Fruit fly (Drosophila melanogaster) whole organism, embryonic: ENCODE data around the gene CG33791.
A peak's percentile ranks its signal among the peaks of the same experiment; 100 is the strongest.

Experiments
- CG1024 ChIP-seq: fragments of 200-800 bp; sonication (Bioruptor generic); IDR thresholded peaks from 2 replicates; pipeline ENCODE4 v1.3.6; 2022; ENCODE audit warnings: missing biosample characterization, missing genetic modification characterization
- CG10543 ChIP-seq: fragments of 200-800 bp; sonication (Bioruptor generic); optimal IDR thresholded peaks from 3 replicates; lab custom pipeline; 2017; ENCODE audit warnings: missing biosample characterization, mild to moderate bottlenecking, missing genetic modification characterization, moderate library complexity
- CG11560 ChIP-seq: fragments of 200-800 bp; sonication (Bioruptor generic); IDR thresholded peaks from 3 replicates; pipeline ENCODE4 v1.3.6; 2022; ENCODE audit warnings: missing biosample characterization, missing genetic modification characterization
- CG12659 ChIP-seq: fragments of 200-800 bp; sonication (Bioruptor generic); optimal IDR thresholded peaks from 3 replicates; lab custom pipeline; 2017; ENCODE audit warnings: mild to moderate bottlenecking, missing biosample characterization, missing genetic modification reagents, missing genetic modification characterization
- CG13123 ChIP-seq: fragments of 200-800 bp; sonication (Bioruptor generic); optimal IDR thresholded peaks from 2 replicates; lab custom pipeline; 2016; ENCODE audit warnings: missing biosample characterization, missing genetic modification characterization
- CG14050 ChIP-seq: fragments of 200-800 bp; sonication (Bioruptor generic); IDR thresholded peaks from 3 replicates; pipeline ENCODE4 v1.3.6; 2022; ENCODE audit warnings: missing biosample characterization, missing genetic modification characterization
- CG17186 ChIP-seq: fragments of 200-800 bp; sonication (Bioruptor generic); optimal IDR thresholded peaks from 3 replicates; lab custom pipeline; 2017; ENCODE audit warnings: missing biosample characterization, missing genetic modification reagents, missing genetic modification characterization
- CG17829 ChIP-seq: fragments of 200-800 bp; optimal IDR thresholded peaks from 2 replicates; lab custom pipeline; 2019; ENCODE audit warnings: missing biosample characterization, mild to moderate bottlenecking, missing genetic modification characterization, moderate library complexity
- CG1832 ChIP-seq: fragments of 200-800 bp; sonication (Bioruptor generic); optimal IDR thresholded peaks from 2 replicates; lab custom pipeline; 2017; ENCODE audit warnings: missing biosample characterization, mild to moderate bottlenecking, missing genetic modification characterization, inconsistent platforms
- CG31224 ChIP-seq: fragments of 200-800 bp; sonication (Bioruptor generic); IDR thresholded peaks from 2 replicates; pipeline ENCODE4 v1.3.6; 2022; ENCODE audit warnings: missing biosample characterization, missing genetic modification characterization
- CG33213 ChIP-seq: fragments of 200-800 bp; sonication (Bioruptor generic); optimal IDR thresholded peaks from 3 replicates; lab custom pipeline; 2016; ENCODE audit warnings: missing biosample characterization, missing genetic modification characterization
- CG3838 ChIP-seq: fragments of 200-800 bp; sonication (Bioruptor generic); optimal IDR thresholded peaks from 3 replicates; lab custom pipeline; 2016; ENCODE audit warnings: missing biosample characterization, missing genetic modification characterization
- CG4282 ChIP-seq: fragments of 200-800 bp; sonication (Bioruptor generic); optimal IDR thresholded peaks from 2 replicates; lab custom pipeline; 2016; ENCODE audit warnings: missing biosample characterization, missing genetic modification characterization
- CG6765 ChIP-seq: fragments of 200-800 bp; sonication (Bioruptor generic); optimal IDR thresholded peaks from 3 replicates; lab custom pipeline; 2017; ENCODE audit warnings: missing biosample characterization, mild to moderate bottlenecking, missing genetic modification characterization
- CG7556 ChIP-seq: fragments of 200-800 bp; sonication (Bioruptor generic); optimal IDR thresholded peaks from 2 replicates; lab custom pipeline; 2017; ENCODE audit warnings: missing biosample characterization, mild to moderate bottlenecking, missing genetic modification characterization
- CG7839 ChIP-seq: fragments of 200-800 bp; sonication (Bioruptor generic); optimal IDR thresholded peaks from 3 replicates; lab custom pipeline; 2018; ENCODE audit warnings: missing biosample characterization, mild to moderate bottlenecking, missing genetic modification characterization, moderate library complexity
- CG8281 ChIP-seq: fragments of 200-800 bp; sonication (Bioruptor generic); optimal IDR thresholded peaks from 2 replicates; lab custom pipeline; 2018; ENCODE audit warnings: missing biosample characterization, mild to moderate bottlenecking, missing genetic modification characterization, moderate library complexity
- CG9437 ChIP-seq: fragments of 200-800 bp; sonication (Bioruptor generic); optimal IDR thresholded peaks from 2 replicates; lab custom pipeline; 2018; ENCODE audit warnings: missing biosample characterization, mild to moderate bottlenecking, missing genetic modification characterization
- Dad ChIP-seq: fragments of 200-800 bp; sonication (Bioruptor generic); optimal IDR thresholded peaks from 3 replicates; lab custom pipeline; 2016; ENCODE audit warnings: missing biosample characterization, missing genetic modification characterization
- Eip74EF ChIP-seq, 2 experiments: fragments of 200-800 bp in 1 of 2; fragments of >200 bp in 1 of 2; sonication (Bioruptor generic) in 1 of 2; optimal IDR thresholded peaks; 2 replicates each; lab custom pipeline; 2017 to 2019; ENCODE audit warnings: missing biosample characterization in 2 of 2, missing genetic modification characterization in 2 of 2, mild to moderate bottlenecking in 1 of 2, moderate library complexity in 1 of 2
- GATAe ChIP-seq: fragments of 200-800 bp; sonication (Bioruptor generic); conservative IDR thresholded peaks from 2 replicates; pipeline ENCODE4 v1.3.6; 2022; ENCODE audit warnings: missing biosample characterization, missing genetic modification characterization
- H2.0 ChIP-seq: fragments of 200-800 bp; sonication (Bioruptor generic); IDR thresholded peaks from 2 replicates; pipeline ENCODE4 v1.3.6; 2022; ENCODE audit warnings: missing biosample characterization, missing genetic modification characterization
- HLH4C ChIP-seq: fragments of 200-800 bp; sonication (Bioruptor generic); IDR thresholded peaks from 3 replicates; pipeline ENCODE4 v1.3.6; 2022; ENCODE audit warnings: missing biosample characterization, missing genetic modification characterization; ENCODE audit not compliant: partially characterized antibody
- MBD-R2 ChIP-seq: fragments of 200-800 bp; sonication (Bioruptor generic); IDR thresholded peaks from 2 replicates; pipeline ENCODE4 v1.3.6; 2022; ENCODE audit warnings: missing biosample characterization, missing genetic modification characterization
- Optix ChIP-seq: fragments of 200-800 bp; sonication (Bioruptor generic); IDR thresholded peaks from 3 replicates; pipeline ENCODE4 v1.3.6; 2022; ENCODE audit warnings: missing biosample characterization, missing genetic modification characterization
- Scr ChIP-seq: fragments of 200-800 bp; sonication (Bioruptor generic); IDR thresholded peaks from 2 replicates; pipeline ENCODE4 v1.3.6; 2022; ENCODE audit warnings: missing biosample characterization, missing genetic modification characterization; ENCODE audit not compliant: partially characterized antibody
- Sox100B ChIP-seq: fragments of 200-800 bp; sonication (Bioruptor generic); optimal IDR thresholded peaks from 3 replicates; lab custom pipeline; 2018; ENCODE audit warnings: missing biosample characterization, mild to moderate bottlenecking, missing genetic modification characterization
- Tbp ChIP-seq: fragments of >200 bp; optimal IDR thresholded peaks from 2 replicates; lab custom pipeline; 2018; ENCODE audit warnings: missing biosample characterization, missing genetic modification characterization
- Trl ChIP-seq, 3 experiments: fragments of >200 bp in 2 of 3; fragments of 200-800 bp in 1 of 3; sonication (Bioruptor generic) in 1 of 3; optimal IDR thresholded peaks; 2 replicates in 1 of 3; 3 replicates in 2 of 3; lab custom pipeline; 2016 to 2017; ENCODE audit warnings: missing biosample characterization in 1 of 3, missing genetic modification characterization in 1 of 3
- ato ChIP-seq: fragments of 200-800 bp; sonication (Bioruptor generic); IDR thresholded peaks from 2 replicates; pipeline ENCODE4 v1.3.6; 2022; ENCODE audit warnings: missing biosample characterization, missing genetic modification characterization; ENCODE audit not compliant: partially characterized antibody
- bab2 ChIP-seq: fragments of 200-800 bp; sonication (Bioruptor generic); optimal IDR thresholded peaks from 2 replicates; lab custom pipeline; 2016; ENCODE audit warnings: missing biosample characterization, missing genetic modification characterization
- btn ChIP-seq: fragments of 200-800 bp; sonication (Bioruptor generic); optimal IDR thresholded peaks from 2 replicates; lab custom pipeline; 2016; ENCODE audit warnings: missing biosample characterization, missing genetic modification characterization
- crol ChIP-seq: fragments of 200-800 bp; sonication (Bioruptor generic); IDR thresholded peaks from 2 replicates; pipeline ENCODE4 v1.3.6; 2022; ENCODE audit warnings: missing biosample characterization, missing genetic modification characterization
- crp ChIP-seq, 2 experiments: fragments of 200-800 bp; sonication (Bioruptor generic); optimal IDR thresholded peaks; 2 replicates in 1 of 2; 3 replicates in 1 of 2; lab custom pipeline; 2017; ENCODE audit warnings: missing biosample characterization in 2 of 2, missing genetic modification characterization in 2 of 2, mild to moderate bottlenecking in 1 of 2, moderate library complexity in 1 of 2
- dimm ChIP-seq: fragments of 200-800 bp; sonication (Bioruptor generic); IDR thresholded peaks from 2 replicates; pipeline ENCODE4 v1.3.6; 2022; ENCODE audit warnings: missing biosample characterization, missing genetic modification characterization
- fd64A ChIP-seq: fragments of 200-800 bp; sonication (Bioruptor generic); optimal IDR thresholded peaks from 3 replicates; lab custom pipeline; 2018; ENCODE audit warnings: missing biosample characterization, mild to moderate bottlenecking, missing genetic modification characterization
- fru ChIP-seq: fragments of >200 bp; optimal IDR thresholded peaks from 2 replicates; lab custom pipeline; 2017
- gcm2 ChIP-seq: fragments of 200-800 bp; sonication (Bioruptor generic); optimal IDR thresholded peaks from 2 replicates; lab custom pipeline; 2016; ENCODE audit warnings: missing biosample characterization, missing genetic modification characterization
- grn ChIP-seq: fragments of 200-800 bp; sonication (Bioruptor generic); optimal IDR thresholded peaks from 3 replicates; lab custom pipeline; 2017; ENCODE audit warnings: missing biosample characterization, missing genetic modification characterization
- kni ChIP-seq: fragments of 200-800 bp; sonication (Bioruptor generic); optimal IDR thresholded peaks from 3 replicates; lab custom pipeline; 2017; ENCODE audit warnings: mild to moderate bottlenecking, missing biosample characterization, missing genetic modification reagents, missing genetic modification characterization
- lilli ChIP-seq: fragments of 200-800 bp; sonication (Bioruptor generic); optimal IDR thresholded peaks from 3 replicates; lab custom pipeline; 2016; ENCODE audit warnings: missing biosample characterization, missing genetic modification characterization
- row ChIP-seq: fragments of 200-800 bp; sonication (Bioruptor generic); IDR thresholded peaks from 3 replicates; pipeline ENCODE4 v1.3.6; 2022; ENCODE audit warnings: missing biosample characterization, missing genetic modification characterization
- seq ChIP-seq: fragments of 200-800 bp; sonication (Bioruptor generic); IDR thresholded peaks from 2 replicates; pipeline ENCODE4 v1.3.6; 2022; ENCODE audit warnings: missing biosample characterization, missing genetic modification characterization
- sqz ChIP-seq: fragments of 200-800 bp; sonication (Bioruptor generic); optimal IDR thresholded peaks from 3 replicates; lab custom pipeline; 2018; ENCODE audit warnings: missing biosample characterization, mild to moderate bottlenecking, missing genetic modification characterization
- ssp ChIP-seq: fragments of 200-800 bp; sonication (Bioruptor generic); IDR thresholded peaks from 2 replicates; pipeline ENCODE4 v1.3.6; 2022; ENCODE audit warnings: missing biosample characterization, missing genetic modification characterization
- toy ChIP-seq: fragments of 200-800 bp; sonication (Bioruptor generic); IDR thresholded peaks from 2 replicates; pipeline ENCODE4 v1.3.6; 2022; ENCODE audit warnings: missing biosample characterization, missing genetic modification characterization
- unpg ChIP-seq: fragments of 200-800 bp; sonication (Bioruptor generic); optimal IDR thresholded peaks from 3 replicates; lab custom pipeline; 2018; ENCODE audit warnings: missing biosample characterization, mild to moderate bottlenecking, missing genetic modification characterization, moderate library complexity
- vfl ChIP-seq: fragments of 200-800 bp; sonication (Bioruptor generic); optimal IDR thresholded peaks from 2 replicates; lab custom pipeline; 2016; ENCODE audit warnings: missing biosample characterization, missing genetic modification characterization
- vnd ChIP-seq: fragments of 200-800 bp; sonication (Bioruptor generic); IDR thresholded peaks from 3 replicates; pipeline ENCODE4 v1.3.6; 2022; ENCODE audit warnings: missing biosample characterization, missing genetic modification characterization; ENCODE audit not compliant: partially characterized antibody

Gene CG33791

DNA sequence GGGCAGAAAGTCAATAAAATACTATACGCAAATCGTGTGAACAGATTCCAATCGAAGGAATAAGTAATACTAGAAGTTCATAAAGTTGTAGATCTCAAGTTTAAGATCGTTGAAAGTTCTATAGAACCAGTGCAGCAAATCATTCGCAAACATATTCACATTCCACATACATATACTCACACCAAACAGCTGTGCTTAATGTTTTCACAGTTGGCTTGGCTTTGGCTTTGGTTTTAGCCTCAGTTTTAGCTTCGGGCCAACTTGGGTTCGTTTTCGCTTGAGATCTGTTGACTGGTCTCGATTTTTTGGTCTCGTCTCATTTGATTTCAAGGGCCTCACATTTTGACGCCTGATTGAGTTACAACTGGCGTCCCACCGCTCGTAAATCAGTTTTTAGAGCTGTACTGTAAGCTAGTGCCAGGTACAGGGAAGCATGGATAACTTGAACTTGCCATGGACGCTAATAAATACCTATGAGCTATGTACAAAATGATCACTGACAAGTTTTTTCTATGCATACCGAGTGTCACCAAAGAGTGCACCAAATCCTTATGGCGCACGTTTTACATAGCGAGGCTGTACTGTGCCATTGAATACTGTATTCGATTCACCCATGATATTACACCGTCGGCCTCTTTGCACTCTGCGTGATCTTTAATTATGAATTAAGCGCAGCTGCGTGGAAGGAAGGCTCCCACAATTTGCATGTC is 15.5 kb upstream of the CG33791 start (continued):
- TF ChIP-seq CG33213 (peak; percentile 69), CG4282 (peak; percentile 47), crol (0 out of 2 replicates have a peak, but pooled peaks have one; percentile 16), CG1832 (GFP tag; lab: Kevin White, UChicago) (no peak), row (GFP tag; lab: Robert Waterston, UW) (peak; percentile 90), Tbp (GFP tag; lab: Kevin White, UChicago) (no peak), CG7839 (tag; lab: Kevin White, UChicago) (peak; percentile 93), dimm (GFP tag; lab: Robert Waterston, UW) (0 out of 2 replicates have a peak, but pooled peaks have one; percentile 37), CG3838 (GFP tag; lab: Kevin White, UChicago) (peak; percentile 13), grn (no peak), H2.0 (peak; percentile 88), CG10543 (GFP tag; lab: Kevin White, UChicago) (peak; percentile 59), sqz (GFP tag; lab: Kevin White, UChicago) (peak; percentile 38), gcm2 (peak; percentile 41), ssp (peak; percentile 78), crp (GFP tag; optimal IDR thresholded peaks at IDR 0.05; lab: Kevin White, UChicago) (peak in 1 of 2 experiments; percentile 8), CG12659 (GFP tag; lab: Kevin White, UChicago) (peak; percentile 74), CG17186 (GFP tag; lab: Kevin White, UChicago) (peak; percentile 12), Scr (GFP tag; lab: Robert Waterston, UW) (no peak), CG9437 (GFP tag; lab: Kevin White, UChicago) (peak; percentile 33), GATAe (GFP tag; lab: Robert Waterston, UW) (peak; percentile 64; the same call in 1 of the 2 replicates), kni (GFP tag; lab: Kevin White, UChicago) (no peak), ato (GFP tag; lab: Robert Waterston, UW) (no peak), Optix (GFP tag; lab: Robert Waterston, UW) (peak; percentile 78; the same call in 2 of the 3 replicates), btn (GFP tag; lab: Kevin White, UChicago) (peak; percentile 53), CG13123 (GFP tag; lab: Kevin White, UChicago) (peak; percentile 36), unpg (peak; percentile 84), MBD-R2 (GFP tag; lab: Robert Waterston, UW) (peak; percentile 82), Trl (optimal IDR thresholded peaks at IDR 0.05; lab: Kevin White, UChicago) (no peak), Trl (GFP tag; optimal IDR thresholded peaks at IDR 0.05; lab: Kevin White, UChicago) (peak; percentile 88), Dad (GFP tag; lab: Kevin White, UChicago) (peak; percentile 74), Sox100B (GFP tag; lab: Kevin White, UChicago) (peak; percentile 57), lilli (GFP tag; lab: Kevin White, UChicago) (peak; percentile 82), Eip74EF (GFP tag; optimal IDR thresholded peaks at IDR 0.05; lab: Kevin White, UChicago) (peak in 1 of 2 experiments; percentile 35), CG8281 (tag; lab: Kevin White, UChicago) (peak; percentile 59), CG17829 (tag; lab: Kevin White, UChicago) (peak; percentile 67), bab2 (peak; percentile 87), vfl (peak; percentile 33), vnd (GFP tag; lab: Robert Waterston, UW) (no peak), HLH4C (GFP tag; lab: Robert Waterston, UW) (no peak), CG11560 (peak; percentile 76), toy (peak; percentile 82), fd64A (GFP tag; lab: Kevin White, UChicago) (peak; percentile 6), CG6765 (GFP tag; lab: Kevin White, UChicago) (peak; percentile 76), CG1024 (GFP tag; lab: Robert Waterston, UW) (peak; percentile 73), CG31224 (peak; percentile 81), CG7556 (peak; percentile 61), CG14050 (GFP tag; lab: Robert Waterston, UW) (peak; percentile 69), fru (no peak), seq (GFP tag; lab: Robert Waterston, UW) (peak; percentile 86)
